Worm (Caenorhabditis elegans): ENCODE results near the gene Y57A10A.8.
"Not testable (repeated sequence)": the region's sequence is repeated elsewhere in the genome, so short reads cannot be mapped to it uniquely, and the experiment has no call there.

Y57A10A.8 gene

DNA sequence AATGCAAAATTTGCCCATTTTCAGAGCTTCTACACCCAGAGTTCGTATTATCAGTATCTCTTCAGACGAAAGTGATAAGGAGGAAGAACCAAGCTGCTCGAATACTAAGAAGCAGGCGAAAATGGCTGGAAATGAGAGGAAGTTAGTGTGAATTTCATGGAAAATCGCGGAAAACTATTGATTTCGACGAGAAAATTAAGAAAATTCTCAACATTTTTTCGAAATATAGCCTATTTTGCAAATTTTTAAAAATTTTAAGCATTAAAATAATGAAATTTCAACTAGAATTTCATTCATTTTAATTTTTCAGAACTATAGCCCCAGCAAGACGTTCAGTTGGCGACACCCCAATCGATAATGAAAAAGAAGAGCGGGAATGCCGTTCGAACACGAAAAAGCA lies 21.1 kb upstream of the Y57A10A.8 start:
- TF ChIP-seq tbx-2 (tag; optimal IDR thresholded peaks at IDR 0.05), result no peak
- TF ChIP-seq irx-1 (tag; optimal IDR thresholded peaks at IDR 0.05), result no peak
- TF ChIP-seq C16A3.4 (tag; optimal IDR thresholded peaks at IDR 0.05), result no peak
- TF ChIP-seq grh-1 (GFP tag; IDR thresholded peaks at IDR 0.05), result no peak
- TF ChIP-seq nhr-90 (tag; optimal IDR thresholded peaks at IDR 0.05; ENCODE audit: poor library complexity), result no peak
- TF ChIP-seq vab-15 (tag; optimal IDR thresholded peaks at IDR 0.05), result no peak
- TF ChIP-seq aly-2 (tag; optimal IDR thresholded peaks at IDR 0.05), result no peak
- TF ChIP-seq nhr-76 (tag; optimal IDR thresholded peaks at IDR 0.05), result no peak
- no peak for TF ChIP-seq hlh-17 (GFP tag; optimal IDR thresholded peaks at IDR 0.05; ENCODE audit: borderline replicate concordance)
- no peak for TF ChIP-seq ama-1 (optimal IDR thresholded peaks at IDR 0.05)
- no peak for TF ChIP-seq ets-5 (GFP tag; IDR thresholded peaks at IDR 0.05)
- no peak for TF ChIP-seq ceh-8 (GFP tag; optimal IDR thresholded peaks at IDR 0.05)
- no peak for TF ChIP-seq swsn-7 (tag; optimal IDR thresholded peaks at IDR 0.05)

- TF ChIP-seq nhr-90 (tag; optimal IDR thresholded peaks at IDR 0.05; ENCODE audit: poor library complexity) (no peak), lin-15B (tag; optimal IDR thresholded peaks at IDR 0.05) (no peak), snpc-4 (tag; optimal IDR thresholded peaks at IDR 0.05) (no peak), nhr-84 (tag; optimal IDR thresholded peaks at IDR 0.05) (no peak), vab-15 (tag; optimal IDR thresholded peaks at IDR 0.05) (no peak), hlh-4 (tag; optimal IDR thresholded peaks at IDR 0.05) (no peak), egl-27 (tag; optimal IDR thresholded peaks at IDR 0.05) (no peak), Y116A8C.19 (tag; optimal IDR thresholded peaks at IDR 0.05; ENCODE audit: borderline replicate concordance) (no peak), unc-62 (GFP tag; optimal IDR thresholded peaks at IDR 0.05) (no peak), dpl-1 (GFP tag; optimal IDR thresholded peaks at IDR 0.05) (no peak), jun-1 (tag; optimal IDR thresholded peaks at IDR 0.05) (no peak), unc-30 (tag; optimal IDR thresholded peaks at IDR 0.05) (no peak), alr-1 (tag; optimal IDR thresholded peaks at IDR 0.05; ENCODE audit: borderline replicate concordance) (no peak), fkh-4 (tag; optimal IDR thresholded peaks at IDR 0.05; ENCODE audit: borderline replicate concordance) (no peak), fos-1 (tag; optimal IDR thresholded peaks at IDR 0.05) (no peak), sptf-1 (tag; optimal IDR thresholded peaks at IDR 0.05) (no peak), nhr-85 (tag) (no peak)
Measured at ce11 chrII:12147331-12147730, 17.3 kb upstream of the Y57A10A.8 start, which contains the start of gene Y57A10A.2. Y57A10A.2 (plus strand) TSS chrII:12147631.

DNA sequence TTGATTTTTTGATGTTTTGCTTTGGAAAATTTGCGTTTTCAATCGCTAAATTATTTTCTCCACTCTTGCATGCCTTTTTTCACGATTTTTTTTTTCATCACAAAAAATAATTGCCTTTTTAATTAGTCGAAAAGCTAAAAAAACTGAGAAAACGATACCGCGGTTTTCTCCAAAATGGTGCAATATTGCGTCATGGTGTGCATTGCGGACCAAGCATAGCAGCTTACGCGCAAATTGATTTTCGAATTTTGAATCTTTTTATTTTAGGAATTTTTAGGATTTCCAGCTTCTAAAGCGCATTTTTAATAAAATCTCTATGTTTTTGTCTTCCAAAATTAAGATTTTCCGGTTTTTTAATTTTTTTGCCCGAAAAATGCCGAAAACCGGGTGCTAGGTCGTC lies 14.4 kb upstream of the Y57A10A.8 start:
- TF ChIP-seq mab-9 (GFP tag; IDR thresholded peaks at IDR 0.05) (no peak), efl-1 (optimal IDR thresholded peaks at IDR 0.05) (peak in 1 of 2 experiments; percentile 62), efl-1 (GFP tag; optimal IDR thresholded peaks at IDR 0.05 in 1 of 2) (no peak)

DNA sequence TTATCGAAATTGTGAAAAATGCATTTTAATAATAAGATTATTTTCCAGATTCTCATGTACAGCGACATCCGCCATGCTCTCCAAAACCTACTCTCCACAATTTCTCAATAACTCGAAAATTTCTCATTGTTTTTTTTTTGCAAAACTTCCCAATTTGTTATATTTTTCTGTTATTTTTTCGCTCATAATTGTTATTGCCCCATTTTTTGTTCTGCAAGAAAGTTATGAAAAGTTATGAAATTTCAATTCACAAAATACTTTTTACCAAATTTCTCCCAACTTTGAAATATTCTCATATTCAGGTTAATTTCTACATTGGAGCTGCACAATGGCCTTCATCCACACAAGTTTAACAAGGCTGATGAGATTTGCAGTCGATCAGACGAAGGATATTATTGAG lies 13.0 kb upstream of the Y57A10A.8 start, which contains the start of gene Y57A10A.4:
Y57A10A.4 (plus strand) TSS at position 301 of the 400 bp plus-strand sequence.
- not testable (repeated sequence) for TF ChIP-seq nhr-85 (tag); pqm-1 (tag; optimal IDR thresholded peaks at IDR 0.05); nhr-76 (tag; optimal IDR thresholded peaks at IDR 0.05)

- TF ChIP-seq lin-14 (GFP tag; optimal IDR thresholded peaks at IDR 0.05); nhr-84 (tag; optimal IDR thresholded peaks at IDR 0.05); fkh-4 (tag; optimal IDR thresholded peaks at IDR 0.05; ENCODE audit: borderline replicate concordance): not testable (repeated sequence)
Measured at ce11 chrII:12154186-12154585, 10.5 kb upstream of the Y57A10A.8 start, which contains the start of gene Y57A10A.5. Y57A10A.5 (plus strand) TSS chrII:12154486.

DNA sequence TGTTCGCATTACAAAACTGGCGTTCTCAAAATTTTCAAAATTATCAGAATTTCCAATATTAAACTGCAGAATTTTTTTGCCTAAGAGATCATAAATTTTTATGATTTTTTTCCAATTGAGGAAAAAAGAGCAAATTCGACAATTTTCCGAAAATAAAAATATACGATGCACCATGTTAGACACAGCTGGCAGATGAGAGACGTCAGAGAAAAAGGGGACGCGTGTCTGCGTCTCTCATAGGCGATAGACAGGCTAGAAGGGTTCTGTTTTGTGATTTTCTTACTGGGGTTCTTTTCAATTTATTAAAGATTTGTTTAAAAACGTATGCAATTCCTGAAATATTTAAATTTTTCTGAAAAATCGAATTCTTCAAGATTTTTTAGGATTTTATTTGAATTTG lies 1.6 kb upstream of the Y57A10A.8 start:
- no peak for TF ChIP-seq elt-3 (tag; optimal IDR thresholded peaks at IDR 0.05)
- no peak for TF ChIP-seq lin-39 (tag; optimal IDR thresholded peaks at IDR 0.05)
- peak; percentile 8 to 45 for TF ChIP-seq lin-35 (GFP tag; optimal IDR thresholded peaks at IDR 0.05)
- peak; percentile 5 for TF ChIP-seq F16B12.6 (tag; optimal IDR thresholded peaks at IDR 0.05)
- no peak for TF ChIP-seq jun-1 (tag; optimal IDR thresholded peaks at IDR 0.05)
- TF ChIP-seq nhr-20 (tag; optimal IDR thresholded peaks at IDR 0.05), result no peak
- TF ChIP-seq tbx-2 (tag; optimal IDR thresholded peaks at IDR 0.05), result no peak
- TF ChIP-seq hlh-4 (tag; optimal IDR thresholded peaks at IDR 0.05), result no peak
- TF ChIP-seq dpl-1 (GFP tag; optimal IDR thresholded peaks at IDR 0.05), result peak in 2 of 3 experiments; percentile 2 to 13
- peak; percentile 3 for TF ChIP-seq lin-15B (tag; optimal IDR thresholded peaks at IDR 0.05)
- peak; percentile 60 to 67 for TF ChIP-seq efl-1 (optimal IDR thresholded peaks at IDR 0.05)
- TF ChIP-seq efl-1 (GFP tag; optimal IDR thresholded peaks at IDR 0.05 in 1 of 2), result peak in 1 of 2 experiments; percentile 33

Data from whole organism, L1 larva.